Worm (Caenorhabditis elegans) whole organism, early embryonic: ENCODE results near the gene F38E11.6.

Source experiments
- B0310.2 ChIP-seq: sonication (generic microtip); optimal IDR thresholded peaks from 2 replicates; lab custom pipeline; 2016; ENCODE audit warnings: mild to moderate bottlenecking, missing genetic modification characterization, missing compliant biosample characterization
- F13C5.2 ChIP-seq: sonication (generic microtip); optimal IDR thresholded peaks from 2 replicates; lab custom pipeline; 2017; ENCODE audit warnings: mild to moderate bottlenecking, missing genetic modification characterization, inconsistent platforms, missing compliant biosample characterization
- aly-1 ChIP-seq: sonication (generic microtip); optimal IDR thresholded peaks from 2 replicates; lab custom pipeline; 2016; ENCODE audit warnings: missing genetic modification characterization, missing compliant biosample characterization
- ama-1 ChIP-seq: fragments of 150-350 bp; optimal IDR thresholded peaks from 2 replicates; lab custom pipeline; 2014
- ceh-13 ChIP-seq: fragments of 200-800 bp; sonication (Bioruptor generic); optimal IDR thresholded peaks from 2 replicates; lab custom pipeline; 2018; ENCODE audit warnings: mild to moderate bottlenecking, missing genetic modification characterization, missing compliant biosample characterization
- ceh-36 ChIP-seq: sonication (generic microtip); optimal IDR thresholded peaks from 2 replicates; lab custom pipeline; 2016; ENCODE audit warnings: missing genetic modification characterization, inconsistent platforms, missing compliant biosample characterization
- ets-7 ChIP-seq: sonication (generic microtip); optimal IDR thresholded peaks from 2 replicates; lab custom pipeline; 2016; ENCODE audit warnings: missing genotype, missing genetic modification characterization, missing compliant biosample characterization
- flt-1 ChIP-seq: fragments of 200-800 bp; sonication (Bioruptor generic); IDR thresholded peaks from 2 replicates; pipeline ENCODE4 v1.3.6; 2022; ENCODE audit warnings: missing genetic modification characterization, missing compliant biosample characterization
- hmbx-1 ChIP-seq: sonication (generic microtip); optimal IDR thresholded peaks from 2 replicates; lab custom pipeline; 2016; ENCODE audit warnings: mild to moderate bottlenecking, missing genetic modification characterization, missing compliant biosample characterization
- hmg-4 ChIP-seq: fragments of 200-800 bp; sonication (Bioruptor generic); optimal IDR thresholded peaks from 2 replicates; lab custom pipeline; 2018; ENCODE audit warnings: mild to moderate bottlenecking, missing genetic modification characterization, missing compliant biosample characterization
- hnd-1 ChIP-seq: sonication (generic microtip); optimal IDR thresholded peaks from 2 replicates; lab custom pipeline; 2016; ENCODE audit warnings: missing genetic modification characterization, missing compliant biosample characterization
- pes-1 ChIP-seq: fragments of 200-800 bp; sonication (Bioruptor generic); IDR thresholded peaks from 2 replicates; pipeline ENCODE4 v1.3.6; 2022; ENCODE audit warnings: missing genetic modification reagents, missing genetic modification characterization, missing compliant biosample characterization
- scrt-1 ChIP-seq: fragments of 200-800 bp; sonication (Bioruptor generic); IDR thresholded peaks from 2 replicates; pipeline ENCODE4 v1.3.6; 2022; ENCODE audit warnings: missing genetic modification characterization, missing compliant biosample characterization
- sea-1 ChIP-seq: fragments of 200-800 bp; sonication (Bioruptor generic); conservative IDR thresholded peaks from 2 replicates; pipeline ENCODE4 v1.3.6; 2022; ENCODE audit warnings: missing genetic modification characterization, missing compliant biosample characterization
- tbx-11 ChIP-seq: fragments of 200-800 bp; sonication (Bioruptor generic); IDR thresholded peaks from 2 replicates; pipeline ENCODE4 v1.3.6; 2022; ENCODE audit warnings: missing genetic modification characterization, missing compliant biosample characterization
- tbx-37 ChIP-seq: fragments of 200-800 bp; sonication (Bioruptor generic); conservative IDR thresholded peaks from 2 replicates; pipeline ENCODE4 v1.3.6; 2022; ENCODE audit warnings: missing genetic modification reagents, missing genetic modification characterization, missing compliant biosample characterization
- tra-4 ChIP-seq: sonication (generic microtip); optimal IDR thresholded peaks from 2 replicates; lab custom pipeline; 2017; ENCODE audit warnings: missing genetic modification characterization, missing compliant biosample characterization

The F38E11.6 gene

ce11 chrIV:9508612-9509011 lies 41.3 kb upstream of the F38E11.6 start, which contains the start of gene ethe-1:
Gene ethe-1 (minus strand): TSS chrIV:9508761.
- TF ChIP-seq ceh-36 (no peak), aly-1 (no peak), tbx-11 (GFP tag; lab: Robert Waterston, UW) (no peak), tra-4 (tag; lab: Kevin White, UChicago) (no peak), B0310.2 (tag; lab: Kevin White, UChicago) (no peak), scrt-1 (GFP tag; lab: Robert Waterston, UW) (no peak), ama-1 (lab: Kevin White, UChicago) (no peak), sea-1 (GFP tag; lab: Robert Waterston, UW) (no peak), hmbx-1 (no peak), ets-7 (no peak), F13C5.2 (tag; lab: Kevin White, UChicago) (no peak), ceh-13 (no peak), pes-1 (GFP tag; lab: Robert Waterston, UW) (no peak), hnd-1 (tag; lab: Kevin White, UChicago) (no peak), tbx-37 (no peak), hmg-4 (GFP tag; lab: Kevin White, UChicago) (no peak), flt-1 (no peak)

ce11 chrIV:9506251-9506650 lies 38.9 kb upstream of the F38E11.6 start, which contains the start of gene ttr-9:
Gene ttr-9 (minus strand): TSS chrIV:9506351.
- no peak for TF ChIP-seq tra-4 (tag; lab: Kevin White, UChicago)
- TF ChIP-seq hnd-1 (tag; lab: Kevin White, UChicago) = no peak
- TF ChIP-seq ets-7 = no peak
- no peak for TF ChIP-seq tbx-37
- no peak for TF ChIP-seq flt-1
- TF ChIP-seq ceh-36 = no peak
- no peak for TF ChIP-seq B0310.2 (tag; lab: Kevin White, UChicago)
- no peak for TF ChIP-seq ama-1 (lab: Kevin White, UChicago)
- no peak for TF ChIP-seq sea-1 (GFP tag; lab: Robert Waterston, UW)
- TF ChIP-seq scrt-1 (GFP tag; lab: Robert Waterston, UW) = no peak
- no peak for TF ChIP-seq hmbx-1
- TF ChIP-seq tbx-11 (GFP tag; lab: Robert Waterston, UW) = no peak
- no peak for TF ChIP-seq hmg-4 (GFP tag; lab: Kevin White, UChicago)
- TF ChIP-seq aly-1 = no peak
- no peak for TF ChIP-seq pes-1 (GFP tag; lab: Robert Waterston, UW)
- no peak for TF ChIP-seq F13C5.2 (tag; lab: Kevin White, UChicago)
- TF ChIP-seq ceh-13 = no peak

DNA sequence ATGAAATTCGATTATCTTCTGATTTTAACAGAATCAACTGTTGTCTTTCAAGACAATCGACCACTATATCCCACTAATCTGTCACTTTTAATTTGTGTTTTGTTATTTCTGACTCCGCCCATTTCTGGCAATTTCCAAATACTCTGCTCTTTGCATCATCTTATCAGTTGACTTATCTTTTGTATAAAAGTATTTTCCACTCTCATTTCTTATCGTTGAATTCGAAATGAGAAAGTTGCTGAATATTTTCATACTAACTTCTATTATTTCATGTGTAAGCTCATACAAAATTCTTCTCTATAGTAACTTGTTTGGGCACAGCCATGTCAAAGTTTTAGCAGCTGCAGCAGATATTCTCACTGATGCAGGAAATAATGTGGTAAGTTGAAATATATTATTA lies 32.8 kb upstream of the F38E11.6 start, which contains the start of gene ugt-21:
Gene ugt-21, plus strand, starts transcription at position 212 of the 400 bp plus-strand sequence.
- TF ChIP-seq sea-1 (GFP tag; lab: Robert Waterston, UW) (no peak), scrt-1 (GFP tag; lab: Robert Waterston, UW) (no peak), hmg-4 (GFP tag; lab: Kevin White, UChicago) (no peak), tra-4 (tag; lab: Kevin White, UChicago) (no peak), tbx-37 (no peak), hmbx-1 (no peak), aly-1 (no peak), flt-1 (no peak), hnd-1 (tag; lab: Kevin White, UChicago) (no peak), F13C5.2 (tag; lab: Kevin White, UChicago) (no peak), ceh-13 (no peak), pes-1 (GFP tag; lab: Robert Waterston, UW) (no peak)

ce11 chrIV:9499636-9500035 lies 32.3 kb upstream of the F38E11.6 start:
- TF ChIP-seq flt-1 (no peak), sea-1 (GFP tag; lab: Robert Waterston, UW) (no peak), aly-1 (no peak), hmg-4 (GFP tag; lab: Kevin White, UChicago) (no peak), ceh-36 (no peak), tra-4 (tag; lab: Kevin White, UChicago) (no peak), F13C5.2 (tag; lab: Kevin White, UChicago) (no peak)

ce11 chrIV:9498088-9498487 lies 30.8 kb upstream of the F38E11.6 start, which contains the start of gene sru-4:
Gene sru-4 (plus strand): TSS chrIV:9498388.
- TF ChIP-seq B0310.2 (tag; lab: Kevin White, UChicago) (no peak), scrt-1 (GFP tag; lab: Robert Waterston, UW) (no peak), ama-1 (lab: Kevin White, UChicago) (no peak), flt-1 (no peak), hnd-1 (tag; lab: Kevin White, UChicago) (no peak), aly-1 (no peak), tbx-37 (no peak)

DNA sequence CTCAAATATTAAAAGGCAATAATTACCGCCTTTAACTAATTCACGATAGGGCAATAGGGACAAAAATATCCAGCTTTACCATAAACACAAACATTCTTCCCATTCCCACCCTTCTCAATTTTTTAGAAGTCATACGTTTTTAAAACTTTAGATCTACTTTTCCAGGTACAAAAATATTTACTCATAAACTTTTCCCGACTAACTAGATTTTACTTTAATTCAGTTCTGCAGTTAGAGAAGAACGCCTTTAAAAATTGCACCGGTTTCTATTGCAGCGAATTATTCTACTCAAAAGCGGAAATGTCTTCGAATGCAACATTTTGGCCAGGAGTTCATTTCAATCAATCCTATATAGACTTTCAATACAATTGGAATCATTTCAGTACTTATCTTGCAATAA lies 29.0 kb upstream of the F38E11.6 start, which contains the start of gene sru-3:
Gene sru-3, plus strand, starts transcription at position 301 of the 400 bp plus-strand sequence.
- no peak for TF ChIP-seq ama-1 (lab: Kevin White, UChicago)

DNA sequence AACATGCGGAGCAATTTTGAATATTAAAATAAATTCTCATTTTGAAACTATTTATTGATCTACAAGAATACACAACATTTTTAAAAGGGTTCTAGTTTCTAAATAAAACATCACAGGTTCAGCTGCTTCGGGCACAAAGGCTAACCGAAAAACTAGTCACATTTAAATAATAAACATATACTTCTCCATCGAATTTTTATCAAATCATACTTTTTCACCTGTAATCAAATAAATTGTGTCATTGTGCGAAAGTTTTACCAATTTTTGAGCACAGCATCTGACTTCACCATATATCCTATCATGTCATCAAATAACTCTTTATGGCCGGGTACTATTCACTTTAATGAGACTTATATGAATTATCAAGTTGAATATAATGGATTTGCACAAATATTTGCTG lies 23.0 kb upstream of the F38E11.6 start, which contains the start of gene sru-6:
Gene sru-6, plus strand, starts transcription at position 301 of the 400 bp plus-strand sequence.
- TF ChIP-seq hmg-4 (GFP tag; lab: Kevin White, UChicago) (no peak), F13C5.2 (tag; lab: Kevin White, UChicago) (no peak)

ce11 chrIV:9488315-9488714 lies 21.0 kb upstream of the F38E11.6 start, which contains the start of gene sru-1:
Gene sru-1 (plus strand): TSS chrIV:9488615.
- no peak for TF ChIP-seq hmg-4 (GFP tag; lab: Kevin White, UChicago)
- TF ChIP-seq sea-1 (GFP tag; lab: Robert Waterston, UW) = no peak
- TF ChIP-seq aly-1 = no peak
- TF ChIP-seq F13C5.2 (tag; lab: Kevin White, UChicago) = no peak
- TF ChIP-seq hnd-1 (tag; lab: Kevin White, UChicago) = no peak
- TF ChIP-seq scrt-1 (GFP tag; lab: Robert Waterston, UW) = no peak
- TF ChIP-seq pes-1 (GFP tag; lab: Robert Waterston, UW) = no peak
- no peak for TF ChIP-seq ceh-36
- no peak for TF ChIP-seq tbx-37
- TF ChIP-seq tbx-11 (GFP tag; lab: Robert Waterston, UW) = no peak
- TF ChIP-seq ets-7 = no peak
- no peak for TF ChIP-seq ceh-13
- TF ChIP-seq tra-4 (tag; lab: Kevin White, UChicago) = no peak
